Worm (Caenorhabditis elegans) whole organism, young adult: ENCODE results near the gene str-3.

ENCODE experiments used
- B0035.1 ChIP-seq: sonication (generic microtip); optimal IDR thresholded peaks from 2 replicates; lab custom pipeline; 2016; ENCODE audit warnings: missing genetic modification characterization, mild to moderate bottlenecking, missing compliant biosample characterization, missing genotype, missing genetic modification reagents
- C06A6.2 ChIP-seq: fragments of 200-800 bp; sonication (Bioruptor generic); conservative IDR thresholded peaks from 2 replicates; pipeline ENCODE4 v1.3.6; 2022; ENCODE audit warnings: missing genetic modification characterization, missing compliant biosample characterization
- F23B12.7 ChIP-seq: sonication (generic microtip); optimal IDR thresholded peaks from 2 replicates; lab custom pipeline; 2017; ENCODE audit warnings: missing genetic modification characterization, mild to moderate bottlenecking, missing compliant biosample characterization, antibody characterized with exemption, moderate library complexity; ENCODE audit not compliant: insufficient read depth
- F33H1.4 ChIP-seq: fragments of 200-800 bp; sonication (Bioruptor generic); IDR thresholded peaks from 2 replicates; pipeline ENCODE4 v1.3.6; 2022; ENCODE audit warnings: missing genetic modification reagents, missing genetic modification characterization, missing compliant biosample characterization
- F39B2.1 ChIP-seq: fragments of 200-800 bp; sonication (Bioruptor generic); IDR thresholded peaks from 2 replicates; pipeline ENCODE4 v1.3.6; 2022; ENCODE audit warnings: missing genetic modification reagents, missing genetic modification characterization, missing compliant biosample characterization
- F49E8.2 ChIP-seq: sonication (generic microtip); optimal IDR thresholded peaks from 3 replicates; lab custom pipeline; 2017; ENCODE audit warnings: missing genetic modification characterization, mild to moderate bottlenecking, missing compliant biosample characterization, antibody characterized with exemption, moderate library complexity; ENCODE audit not compliant: insufficient read depth
- F55B11.4 ChIP-seq: sonication (generic microtip); optimal IDR thresholded peaks from 2 replicates; lab custom pipeline; 2016; ENCODE audit warnings: missing compliant biosample characterization, missing genetic modification characterization, borderline replicate concordance; ENCODE audit not compliant: insufficient read depth
- K12H6.12 ChIP-seq: fragments of 200-800 bp; sonication (Bioruptor generic); optimal IDR thresholded peaks from 2 replicates; lab custom pipeline; 2018; ENCODE audit warnings: mild to moderate bottlenecking, missing genetic modification characterization, missing compliant biosample characterization
- T26A5.8 ChIP-seq: sonication (generic microtip); optimal IDR thresholded peaks from 2 replicates; lab custom pipeline; 2016; ENCODE audit warnings: missing genetic modification characterization, missing compliant biosample characterization
- Y95B8A.8 ChIP-seq: fragments of 200-800 bp; sonication (Bioruptor generic); IDR thresholded peaks from 2 replicates; pipeline ENCODE4 v1.3.6; 2022; ENCODE audit warnings: missing genetic modification reagents, missing genetic modification characterization, missing compliant biosample characterization
- ZK185.1 ChIP-seq: sonication (generic microtip); optimal IDR thresholded peaks from 2 replicates; lab custom pipeline; 2016; ENCODE audit warnings: mild to moderate bottlenecking, missing genetic modification characterization, missing compliant biosample characterization; ENCODE audit not compliant: poor library complexity, severe bottlenecking
- aptf-2 ChIP-seq: fragments of 200-800 bp; sonication (Bioruptor generic); conservative IDR thresholded peaks from 2 replicates; pipeline ENCODE4 v1.3.6; 2022; ENCODE audit warnings: missing genetic modification reagents, missing genetic modification characterization, missing compliant biosample characterization
- aptf-3 ChIP-seq: fragments of 200-800 bp; sonication (Bioruptor generic); IDR thresholded peaks from 2 replicates; pipeline ENCODE4 v1.3.6; 2022; ENCODE audit warnings: missing genetic modification characterization, missing compliant biosample characterization
- attf-3 ChIP-seq: fragments of 200-800 bp; sonication (Bioruptor generic); conservative IDR thresholded peaks from 2 replicates; pipeline ENCODE4 v1.3.6; 2022; ENCODE audit warnings: missing genetic modification reagents, missing genetic modification characterization, missing compliant biosample characterization
- bed-1 ChIP-seq: fragments of 200-800 bp; sonication (Bioruptor generic); IDR thresholded peaks from 2 replicates; pipeline ENCODE4 v1.3.6; 2022; ENCODE audit warnings: missing genetic modification reagents, missing genetic modification characterization, missing compliant biosample characterization
- bed-2 ChIP-seq: fragments of 200-800 bp; sonication (Bioruptor generic); IDR thresholded peaks from 2 replicates; pipeline ENCODE4 v1.3.6; 2022; ENCODE audit warnings: missing genetic modification reagents, missing genetic modification characterization, missing compliant biosample characterization
- ceh-79 ChIP-seq: sonication (generic microtip); optimal IDR thresholded peaks from 2 replicates; lab custom pipeline; 2017; ENCODE audit warnings: mild to moderate bottlenecking, missing genetic modification characterization, missing compliant biosample characterization
- die-1 ChIP-seq: sonication (generic microtip); optimal IDR thresholded peaks from 2 replicates; lab custom pipeline; 2016; ENCODE audit warnings: missing genotype, mild to moderate bottlenecking, missing genetic modification characterization, missing compliant biosample characterization
- dox-1 ChIP-seq: fragments of 200-800 bp; sonication (Bioruptor generic); IDR thresholded peaks from 2 replicates; pipeline ENCODE4 v1.3.6; 2022; ENCODE audit warnings: missing genetic modification reagents, missing genetic modification characterization, missing compliant biosample characterization
- dpff-1 ChIP-seq: sonication (generic microtip); optimal IDR thresholded peaks from 2 replicates; lab custom pipeline; 2017; ENCODE audit warnings: mild to moderate bottlenecking, missing genetic modification characterization, missing compliant biosample characterization
- dpl-1 ChIP-seq: fragments of 150-350 bp; optimal IDR thresholded peaks from 2 replicates; lab custom pipeline; 2014; ENCODE audit warnings: missing biosample characterization, missing genetic modification reagents, missing genetic modification characterization
- egl-18 ChIP-seq: fragments of 200-800 bp; sonication (Bioruptor generic); IDR thresholded peaks from 2 replicates; pipeline ENCODE4 v1.3.6; 2022; ENCODE audit warnings: missing genetic modification reagents, missing genetic modification characterization, missing compliant biosample characterization
- egl-44 ChIP-seq: fragments of 200-800 bp; sonication (Bioruptor generic); IDR thresholded peaks from 2 replicates; pipeline ENCODE4 v1.3.6; 2022; ENCODE audit warnings: missing genetic modification reagents, missing genetic modification characterization, missing compliant biosample characterization
- fkh-3 ChIP-seq: sonication (generic microtip); optimal IDR thresholded peaks from 2 replicates; lab custom pipeline; 2016; ENCODE audit warnings: mild to moderate bottlenecking, missing genetic modification characterization, missing compliant biosample characterization
- him-1 ChIP-seq: sonication (generic microtip); optimal IDR thresholded peaks from 2 replicates; lab custom pipeline; 2016; ENCODE audit warnings: missing genotype, missing genetic modification reagents, missing genetic modification characterization, missing compliant biosample characterization
- hlh-12 ChIP-seq: sonication (generic microtip); optimal IDR thresholded peaks from 2 replicates; lab custom pipeline; 2016; ENCODE audit warnings: missing genetic modification characterization, missing compliant biosample characterization
- hmg-20 ChIP-seq: fragments of 200-800 bp; sonication (Bioruptor generic); IDR thresholded peaks from 2 replicates; pipeline ENCODE4 v1.3.6; 2022; ENCODE audit warnings: missing genetic modification reagents, missing genetic modification characterization, missing compliant biosample characterization
- hrde-1 ChIP-seq: sonication (generic microtip); optimal IDR thresholded peaks from 2 replicates; lab custom pipeline; 2016; ENCODE audit warnings: missing genetic modification characterization, mild to moderate bottlenecking, missing compliant biosample characterization, moderate library complexity, missing genotype, missing genetic modification reagents, borderline replicate concordance
- lin-26 ChIP-seq: fragments of 200-800 bp; sonication (Bioruptor generic); IDR thresholded peaks from 2 replicates; pipeline ENCODE4 v1.3.6; 2022; ENCODE audit warnings: missing genetic modification reagents, missing genetic modification characterization, missing compliant biosample characterization
- lsl-1 ChIP-seq: fragments of 200-800 bp; sonication (Bioruptor generic); optimal IDR thresholded peaks from 2 replicates; lab custom pipeline; 2018; ENCODE audit warnings: mild to moderate bottlenecking, missing genetic modification characterization, moderate library complexity, missing compliant biosample characterization
- madf-10 ChIP-seq: sonication (generic microtip); optimal IDR thresholded peaks from 2 replicates; lab custom pipeline; 2016; ENCODE audit warnings: mild to moderate bottlenecking, missing genetic modification characterization, missing compliant biosample characterization
- madf-3 ChIP-seq: fragments of 200-800 bp; sonication (Bioruptor generic); IDR thresholded peaks from 2 replicates; pipeline ENCODE4 v1.3.6; 2022; ENCODE audit warnings: missing genetic modification reagents, missing genetic modification characterization, missing compliant biosample characterization
- mes-4 ChIP-seq: sonication (generic microtip); optimal IDR thresholded peaks from 2 replicates; lab custom pipeline; 2016; ENCODE audit warnings: missing genotype, missing genetic modification characterization, missing compliant biosample characterization
- mxl-1 ChIP-seq: sonication (generic microtip); optimal IDR thresholded peaks from 2 replicates; lab custom pipeline; 2016; ENCODE audit warnings: missing genetic modification characterization, missing compliant biosample characterization
- nhr-120 ChIP-seq: fragments of 200-800 bp; sonication (Bioruptor generic); IDR thresholded peaks from 2 replicates; pipeline ENCODE4 v1.3.6; 2022; ENCODE audit warnings: missing genetic modification characterization, missing compliant biosample characterization
- nhr-179 ChIP-seq: sonication (generic microtip); optimal IDR thresholded peaks from 2 replicates; lab custom pipeline; 2016; ENCODE audit warnings: mild to moderate bottlenecking, missing genetic modification characterization, missing compliant biosample characterization
- pha-4 ChIP-seq: fragments of 150-350 bp; sonication (generic microtip); optimal IDR thresholded peaks from 2 replicates; lab custom pipeline; 2014; ENCODE audit warnings: missing biosample characterization, missing genetic modification reagents, missing genetic modification characterization
- rpc-1 ChIP-seq, 2 experiments: fragments of 150-350 bp in 1 of 2; sonication (generic microtip) in 1 of 2; optimal IDR thresholded peaks; 2 replicates each; lab custom pipeline; 2014 to 2018; ENCODE audit warnings: missing biosample characterization in 1 of 2, missing genetic modification characterization in 1 of 2, missing genetic modification reagents in 1 of 2, missing genotype in 1 of 2
- snpc-1.3 ChIP-seq: sonication (generic microtip); optimal IDR thresholded peaks from 2 replicates; lab custom pipeline; 2017; ENCODE audit warnings: missing genetic modification characterization, mild to moderate bottlenecking, missing compliant biosample characterization, antibody characterized with exemption, moderate library complexity, missing genotype, missing genetic modification reagents; ENCODE audit not compliant: insufficient read depth
- snpc-3.4 ChIP-seq: sonication (generic microtip); optimal IDR thresholded peaks from 2 replicates; lab custom pipeline; 2017; ENCODE audit warnings: missing genetic modification characterization, mild to moderate bottlenecking, missing compliant biosample characterization, antibody characterized with exemption, moderate library complexity, missing genotype, missing genetic modification reagents
- snpc-4 ChIP-seq, 5 experiments: fragments of 150-350 bp in 1 of 5; sonication (generic microtip) in 4 of 5; optimal IDR thresholded peaks; 2 replicates each; lab custom pipeline; 2014 to 2018; ENCODE audit warnings: missing genetic modification characterization in 5 of 5, missing biosample characterization in 3 of 5, antibody characterized with exemption in 2 of 5, mild to moderate bottlenecking in 2 of 5, missing compliant biosample characterization in 2 of 5, missing genotype in 2 of 5, moderate library complexity in 2 of 5, missing genetic modification reagents in 1 of 5
- unc-62 ChIP-seq: fragments of 150-350 bp; optimal IDR thresholded peaks from 2 replicates; lab custom pipeline; 2014; ENCODE audit warnings: missing biosample characterization, missing genetic modification reagents, missing genetic modification characterization
- ztf-18 ChIP-seq: sonication (generic microtip); optimal IDR thresholded peaks from 2 replicates; lab custom pipeline; 2016; ENCODE audit warnings: missing genotype, mild to moderate bottlenecking, missing genetic modification characterization, missing compliant biosample characterization
- ztf-28 ChIP-seq: fragments of 200-800 bp; sonication (Bioruptor generic); IDR thresholded peaks from 2 replicates; pipeline ENCODE4 v1.3.6; 2022; ENCODE audit warnings: missing genetic modification reagents, missing genetic modification characterization, missing compliant biosample characterization
- ztf-3 ChIP-seq: fragments of 200-800 bp; sonication (Bioruptor generic); optimal IDR thresholded peaks from 2 replicates; lab custom pipeline; 2018; ENCODE audit warnings: mild to moderate bottlenecking, missing genetic modification characterization, missing compliant biosample characterization
- ztf-6 ChIP-seq: fragments of 200-800 bp; sonication (Bioruptor generic); IDR thresholded peaks from 2 replicates; pipeline ENCODE4 v1.3.6; 2022; ENCODE audit warnings: missing genetic modification reagents, missing genetic modification characterization, missing compliant biosample characterization

str-3 gene

DNA sequence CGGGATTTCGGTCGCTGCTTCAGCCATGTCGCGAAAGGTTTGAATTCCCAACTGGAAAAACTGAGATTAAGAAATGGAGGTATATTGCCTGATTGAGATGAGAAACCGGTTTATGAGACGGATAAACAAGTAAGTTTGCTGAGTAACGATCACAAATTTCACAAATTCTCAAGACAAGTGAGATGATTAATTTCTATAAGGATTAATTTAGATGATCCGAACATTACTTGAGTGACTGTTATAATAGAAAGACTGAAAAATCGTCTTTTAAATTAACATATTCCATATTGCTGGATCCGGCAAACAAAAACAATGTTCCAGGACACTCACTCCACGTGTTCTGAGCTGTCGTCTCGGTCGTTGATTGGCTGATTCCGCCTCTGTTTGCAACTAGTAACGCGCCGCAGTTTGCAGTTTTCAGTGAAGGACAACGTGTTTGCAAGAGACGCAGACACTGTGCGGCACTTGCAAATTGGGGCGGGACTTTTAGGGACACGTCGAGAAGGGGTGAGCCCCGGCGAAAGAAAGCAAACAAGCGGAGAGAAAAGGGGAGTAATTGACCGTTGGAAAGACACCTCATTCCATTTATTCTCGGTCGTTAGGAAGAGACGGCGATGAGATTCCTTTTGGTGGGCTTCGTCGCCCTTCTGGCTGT lies 18.8 kb upstream of the str-3 start, which contains the start of the genes imp-2 and enpl-1 (continued):
- peak; percentile 21 for TF ChIP-seq F23B12.7
- peak; percentile 11 for TF ChIP-seq unc-62 (GFP tag; lab: Kevin White, UChicago)
- no peak for TF ChIP-seq dpff-1
- peak; percentile 77 for TF ChIP-seq madf-10 (tag; lab: Kevin White, UChicago)
- peak; percentile 72; the same call in 1 of the 2 replicates for TF ChIP-seq madf-3 (GFP tag; lab: Robert Waterston, UW)
- TF ChIP-seq hmg-20 (GFP tag; lab: Robert Waterston, UW), result no peak
- no peak for TF ChIP-seq bed-1 (GFP tag; lab: Robert Waterston, UW)
- TF ChIP-seq dpl-1 (GFP tag; lab: Kevin White, UChicago), result peak; percentile 48
- TF ChIP-seq ztf-3 (GFP tag; lab: Kevin White, UChicago), result no peak
- peak; percentile 55; the same call in 1 of the 2 replicates for TF ChIP-seq egl-44 (GFP tag; lab: Robert Waterston, UW)
- no peak for TF ChIP-seq F55B11.4 (tag; lab: Kevin White, UChicago)
- no peak for TF ChIP-seq nhr-179 (tag; lab: Kevin White, UChicago)
- TF ChIP-seq B0035.1 (tag; lab: Kevin White, UChicago), result no peak
- TF ChIP-seq snpc-4 (GFP tag; optimal IDR thresholded peaks at IDR 0.05; lab: Kevin White, UChicago), result no peak
- TF ChIP-seq snpc-4 (tag; optimal IDR thresholded peaks at IDR 0.05; lab: Kevin White, UChicago), result peak in 3 of 4 experiments; percentile 68 to 78 (median 71)
- no peak for TF ChIP-seq ceh-79 (tag; lab: Kevin White, UChicago)
- no peak for TF ChIP-seq hlh-12 (tag; lab: Kevin White, UChicago)
- TF ChIP-seq C06A6.2, result peak; percentile 80
- no peak for TF ChIP-seq egl-18
- peak; percentile 67 for TF ChIP-seq lsl-1 (GFP tag; lab: Kevin White, UChicago)
- TF ChIP-seq ZK185.1 (tag; lab: Kevin White, UChicago), result peak; percentile 57
- TF ChIP-seq fkh-3 (tag; lab: Kevin White, UChicago), result no peak
- peak; percentile 66; the same call in 1 of the 2 replicates for TF ChIP-seq lin-26 (GFP tag; lab: Robert Waterston, UW)
- peak; percentile 76 for TF ChIP-seq ztf-18 (tag; lab: Kevin White, UChicago)
- no peak for TF ChIP-seq aptf-2 (GFP tag; lab: Robert Waterston, UW)
- TF ChIP-seq die-1 (tag; lab: Kevin White, UChicago), result peak; percentile 12
- TF ChIP-seq mes-4, result no peak
- no peak for TF ChIP-seq T26A5.8 (tag; lab: Kevin White, UChicago)
- TF ChIP-seq hrde-1 (tag; lab: Kevin White, UChicago), result no peak
- TF ChIP-seq F33H1.4 (GFP tag; lab: Robert Waterston, UW), result peak; percentile 63
- TF ChIP-seq ztf-6 (GFP tag; lab: Robert Waterston, UW), result no peak
- TF ChIP-seq aptf-3, result no peak
- no peak for TF ChIP-seq mxl-1 (tag; lab: Kevin White, UChicago)
- TF ChIP-seq dox-1, result peak; percentile 96
- TF ChIP-seq pha-4 (tag; lab: Kevin White, UChicago), result no peak
- TF ChIP-seq rpc-1 (optimal IDR thresholded peaks at IDR 0.05; lab: Kevin White, UChicago), result no peak
- peak; percentile 5 for TF ChIP-seq rpc-1 (tag; optimal IDR thresholded peaks at IDR 0.05; lab: Kevin White, UChicago)
- TF ChIP-seq K12H6.12 (tag; lab: Kevin White, UChicago), result peak; percentile 86
- TF ChIP-seq bed-2 (GFP tag; lab: Robert Waterston, UW), result no peak
- TF ChIP-seq Y95B8A.8 (GFP tag; lab: Robert Waterston, UW), result 0 out of 2 replicates have a peak, but pooled peaks have one; percentile 20
- no peak for TF ChIP-seq F39B2.1 (GFP tag; lab: Robert Waterston, UW)
- peak; percentile 34 for TF ChIP-seq F49E8.2 (tag; lab: Kevin White, UChicago)
- no peak for TF ChIP-seq snpc-3.4 (tag; lab: Kevin White, UChicago)
- peak; percentile 3 for TF ChIP-seq snpc-1.3
- no peak for TF ChIP-seq him-1
- TF ChIP-seq nhr-120, result no peak
- no peak for TF ChIP-seq ztf-28 (GFP tag; lab: Robert Waterston, UW)
- no peak for TF ChIP-seq attf-3 (GFP tag; lab: Robert Waterston, UW)
